Fruit fly (Drosophila melanogaster) whole organism, wandering third instar larva: ENCODE results near the gene hid.
A peak's percentile ranks its signal among the peaks of the same experiment; 100 is the strongest.

Source experiments
- Abd-B ChIP-seq: fragments of >200 bp; optimal IDR thresholded peaks from 2 replicates; lab custom pipeline; 2017; ENCODE audit warnings: missing biosample characterization, missing genetic modification characterization
- Dif ChIP-seq: fragments of 200-275, 200-300 bp; sonication (Bioruptor generic); optimal IDR thresholded peaks from 2 replicates; lab custom pipeline; 2018; ENCODE audit warnings: missing biosample characterization, missing genetic modification characterization; ENCODE audit not compliant: partially characterized antibody
- HLH106 ChIP-seq: fragments of 200-800 bp; optimal IDR thresholded peaks from 3 replicates; lab custom pipeline; 2019; ENCODE audit warnings: missing biosample characterization, mild to moderate bottlenecking, missing genetic modification characterization, moderate library complexity
- OdsH ChIP-seq: fragments of 200-800 bp; sonication (Bioruptor generic); optimal IDR thresholded peaks from 2 replicates; lab custom pipeline; 2016; ENCODE audit warnings: missing biosample characterization, mild to moderate bottlenecking, missing genetic modification characterization
- br ChIP-seq: fragments of 200-800 bp; sonication (Bioruptor generic); optimal IDR thresholded peaks from 2 replicates; lab custom pipeline; 2016; ENCODE audit warnings: missing biosample characterization, missing genetic modification characterization
- dmrt93B ChIP-seq: fragments of 200-800 bp; sonication (Bioruptor generic); optimal IDR thresholded peaks from 2 replicates; lab custom pipeline; 2018; ENCODE audit warnings: missing biosample characterization, mild to moderate bottlenecking, missing genetic modification characterization
- ey ChIP-seq: fragments of 200-800 bp; sonication (Bioruptor generic); optimal IDR thresholded peaks from 2 replicates; lab custom pipeline; 2016; ENCODE audit warnings: missing biosample characterization, missing genetic modification characterization
- h ChIP-seq: fragments of 200-800 bp; sonication (Bioruptor generic); optimal IDR thresholded peaks from 3 replicates; lab custom pipeline; 2016; ENCODE audit warnings: missing biosample characterization, mild to moderate bottlenecking, missing genetic modification characterization
- lola ChIP-seq: fragments of >200 bp; optimal IDR thresholded peaks from 2 replicates; lab custom pipeline; 2017; ENCODE audit warnings: missing biosample characterization, missing genetic modification characterization
- woc ChIP-seq: sonication (Bioruptor generic); optimal IDR thresholded peaks from 2 replicates; lab custom pipeline; 2016; ENCODE audit warnings: missing biosample characterization, mild to moderate bottlenecking, missing genetic modification characterization

dm6 chr3L:18203949-18204348 is 18.5 kb upstream of the hid start:
- TF ChIP-seq Abd-B (GFP tag; lab: Kevin White, UChicago) (no peak), woc (no peak), HLH106 (tag; lab: Kevin White, UChicago) (peak; percentile 47), ey (GFP tag; lab: Kevin White, UChicago) (no peak), Dif (GFP tag; lab: Kevin White, UChicago) (no peak), dmrt93B (GFP tag; lab: Kevin White, UChicago) (no peak), lola (GFP tag; lab: Kevin White, UChicago) (no peak), br (GFP tag; lab: Kevin White, UChicago) (no peak), OdsH (GFP tag; lab: Kevin White, UChicago) (peak; percentile 51), h (GFP tag; lab: Kevin White, UChicago) (peak; percentile 33)
